Worm (Caenorhabditis elegans): ENCODE results near the gene F53B7.4.

F53B7.4 gene

ce11 chrV:11022817-11023216 is 20.5 kb upstream of the F53B7.4 start, which contains the start of the genes C13G3.12 and hot-6:
Gene C13G3.12, minus strand, starts transcription at chrV:11022917.
Gene hot-6, minus strand, starts transcription at chrV:11022937.
- TF ChIP-seq nhr-77 (tag; optimal IDR thresholded peaks at IDR 0.05) (no peak), efl-1 (optimal IDR thresholded peaks at IDR 0.05) (no peak), efl-1 (GFP tag; optimal IDR thresholded peaks at IDR 0.05 in 1 of 2) (no peak), nhr-76 (tag; optimal IDR thresholded peaks at IDR 0.05) (no peak), ces-1 (GFP tag; optimal IDR thresholded peaks at IDR 0.05) (no peak), lin-13 (GFP tag; optimal IDR thresholded peaks at IDR 0.05) (no peak), F16B12.6 (tag; optimal IDR thresholded peaks at IDR 0.05) (no peak), zip-4 (GFP tag; optimal IDR thresholded peaks at IDR 0.05) (no peak), tlp-1 (tag; optimal IDR thresholded peaks at IDR 0.05) (no peak), pag-3 (tag; optimal IDR thresholded peaks at IDR 0.05; ENCODE audit: borderline replicate concordance, insufficient read depth) (no peak), pax-3 (tag; optimal IDR thresholded peaks at IDR 0.05) (no peak), nhr-28 (tag; optimal IDR thresholded peaks at IDR 0.05) (no peak), fos-1 (tag; optimal IDR thresholded peaks at IDR 0.05) (no peak), alr-1 (tag; optimal IDR thresholded peaks at IDR 0.05; ENCODE audit: borderline replicate concordance) (no peak), tbx-2 (tag; optimal IDR thresholded peaks at IDR 0.05) (no peak)

ce11 chrV:11016846-11017553 is 14.7 kb upstream of the F53B7.4 start:
- TF ChIP-seq lin-14 (GFP tag; optimal IDR thresholded peaks at IDR 0.05) (peak; percentile 5), pax-3 (tag; optimal IDR thresholded peaks at IDR 0.05) (no peak), nhr-85 (tag) (peak; percentile 58), lin-35 (GFP tag; optimal IDR thresholded peaks at IDR 0.05) (peak in 1 of 2 experiments; percentile 1), fkh-4 (tag; optimal IDR thresholded peaks at IDR 0.05; ENCODE audit: borderline replicate concordance) (no peak), efl-1 (optimal IDR thresholded peaks at IDR 0.05) (no peak), efl-1 (GFP tag; optimal IDR thresholded peaks at IDR 0.05 in 1 of 2) (peak in 1 of 2 experiments; percentile 72)

- TF ChIP-seq nhr-47 (tag; optimal IDR thresholded peaks at IDR 0.05): peak; percentile 4
- no peak for TF ChIP-seq egl-13 (tag; optimal IDR thresholded peaks at IDR 0.05)
- peak; percentile 91 for TF ChIP-seq hlh-4 (tag; optimal IDR thresholded peaks at IDR 0.05)
- TF ChIP-seq ama-1 (optimal IDR thresholded peaks at IDR 0.05): no peak
- peak; percentile 33 for TF ChIP-seq nhr-71 (tag; optimal IDR thresholded peaks at IDR 0.05)
Measured at ce11 chrV:11014758-11015157, 12.4 kb upstream of the F53B7.4 start.

- TF ChIP-seq elt-2 (tag; optimal IDR thresholded peaks at IDR 0.05): no peak
- TF ChIP-seq pqm-1 (tag; optimal IDR thresholded peaks at IDR 0.05): no peak
- no peak for TF ChIP-seq zip-4 (GFP tag; optimal IDR thresholded peaks at IDR 0.05)
- TF ChIP-seq xbp-1 (tag; optimal IDR thresholded peaks at IDR 0.05): no peak
- TF ChIP-seq unc-62 (GFP tag; optimal IDR thresholded peaks at IDR 0.05): no peak
- TF ChIP-seq lin-14 (GFP tag; optimal IDR thresholded peaks at IDR 0.05): no peak
- no peak for TF ChIP-seq ceh-63 (GFP tag; optimal IDR thresholded peaks at IDR 0.05)
Measured at ce11 chrV:11013179-11013578, 10.8 kb upstream of the F53B7.4 start.

ce11 chrV:11012419-11012818 is 10.1 kb upstream of the F53B7.4 start, which contains the start of gene C13G3.1:
Gene C13G3.1, minus strand, starts transcription at chrV:11012465.
- TF ChIP-seq ets-5 (GFP tag; IDR thresholded peaks at IDR 0.05): no peak
- TF ChIP-seq lin-13 (GFP tag; optimal IDR thresholded peaks at IDR 0.05): no peak
- TF ChIP-seq nhr-85 (tag): peak; percentile 68
- no peak for TF ChIP-seq C04F5.9 (tag; optimal IDR thresholded peaks at IDR 0.05)
- TF ChIP-seq lin-15B (tag; optimal IDR thresholded peaks at IDR 0.05): no peak
- no peak for TF ChIP-seq sup-37 (GFP tag; optimal IDR thresholded peaks at IDR 0.05)
- TF ChIP-seq lsy-2 (tag; optimal IDR thresholded peaks at IDR 0.05): no peak
- peak; percentile 38 for TF ChIP-seq nhr-47 (tag; optimal IDR thresholded peaks at IDR 0.05)
- TF ChIP-seq mep-1 (tag; optimal IDR thresholded peaks at IDR 0.05): no peak
- TF ChIP-seq pag-3 (tag; optimal IDR thresholded peaks at IDR 0.05; ENCODE audit: borderline replicate concordance, insufficient read depth): no peak
- TF ChIP-seq mdl-1 (tag; optimal IDR thresholded peaks at IDR 0.05): no peak
- TF ChIP-seq efl-1 (optimal IDR thresholded peaks at IDR 0.05): no peak
- peak in 1 of 2 experiments; percentile 24 for TF ChIP-seq efl-1 (GFP tag; optimal IDR thresholded peaks at IDR 0.05 in 1 of 2)
- TF ChIP-seq lin-14 (GFP tag; optimal IDR thresholded peaks at IDR 0.05): no peak
- TF ChIP-seq ztf-11 (tag; optimal IDR thresholded peaks at IDR 0.05): no peak
- TF ChIP-seq efl-3 (GFP tag; optimal IDR thresholded peaks at IDR 0.05): no peak
- no peak for TF ChIP-seq egl-13 (tag; optimal IDR thresholded peaks at IDR 0.05)
- TF ChIP-seq fkh-8 (tag; optimal IDR thresholded peaks at IDR 0.05): peak; percentile 30
- peak; percentile 14 for TF ChIP-seq nhr-20 (tag; optimal IDR thresholded peaks at IDR 0.05)
- TF ChIP-seq unc-86 (tag; optimal IDR thresholded peaks at IDR 0.05): no peak
- TF ChIP-seq nhr-71 (tag; optimal IDR thresholded peaks at IDR 0.05): peak; percentile 35
- no peak for TF ChIP-seq irx-1 (tag; optimal IDR thresholded peaks at IDR 0.05)
- TF ChIP-seq unc-130 (tag; optimal IDR thresholded peaks at IDR 0.05): no peak
- no peak for TF ChIP-seq snpc-4 (tag; optimal IDR thresholded peaks at IDR 0.05)

Measured in whole organism, L1 larva.